Fruit fly (Drosophila melanogaster) whole organism, embryonic: Measurements from ENCODE around the gene ftz.

ENCODE experiments used
- B-H1 ChIP-seq: fragments of 200-800 bp; sonication (Bioruptor generic); IDR thresholded peaks from 3 replicates; pipeline ENCODE4 v1.3.6; 2022; ENCODE audit warnings: missing biosample characterization, missing genetic modification characterization
- CG4820 ChIP-seq: fragments of 200-800 bp; sonication (Bioruptor generic); optimal IDR thresholded peaks from 3 replicates; lab custom pipeline; 2016; ENCODE audit warnings: missing biosample characterization, missing genetic modification characterization
- CkIIα-i1 ChIP-seq: fragments of 200-800 bp; sonication (Bioruptor generic); IDR thresholded peaks from 2 replicates; pipeline ENCODE4 v1.3.6; 2022; ENCODE audit warnings: missing biosample characterization, missing genetic modification characterization
- D ChIP-seq, 2 experiments: fragments of 200-800 bp in 1 of 2; fragments of >200 bp in 1 of 2; sonication (Bioruptor generic) in 1 of 2; optimal IDR thresholded peaks; 2 replicates in 1 of 2; 3 replicates in 1 of 2; lab custom pipeline; 2017; ENCODE audit warnings: mild to moderate bottlenecking in 1 of 2, missing biosample characterization in 1 of 2, missing genetic modification characterization in 1 of 2, missing genetic modification reagents in 1 of 2
- E2f2 ChIP-seq: fragments of 200-800 bp; sonication (Bioruptor generic); IDR thresholded peaks from 2 replicates; pipeline ENCODE4 v1.3.6; 2022; ENCODE audit warnings: missing biosample characterization, missing genetic modification characterization
- Max ChIP-seq: fragments of 200-800 bp; sonication (Bioruptor generic); optimal IDR thresholded peaks from 2 replicates; lab custom pipeline; 2016; ENCODE audit warnings: missing biosample characterization, mild to moderate bottlenecking, missing genetic modification characterization
- chm ChIP-seq: fragments of 200-800 bp; sonication (Bioruptor generic); IDR thresholded peaks from 2 replicates; pipeline ENCODE4 v1.3.6; 2022; ENCODE audit warnings: missing biosample characterization, missing genetic modification characterization
- ind ChIP-seq: fragments of 200-800 bp; sonication (Bioruptor generic); optimal IDR thresholded peaks from 3 replicates; lab custom pipeline; 2016; ENCODE audit warnings: missing biosample characterization, missing genetic modification characterization
- maf-S ChIP-seq: fragments of 200-800 bp; sonication (Bioruptor generic); optimal IDR thresholded peaks from 2 replicates; lab custom pipeline; 2016; ENCODE audit warnings: missing biosample characterization, missing genetic modification characterization
- sd ChIP-seq: fragments of 200-800 bp; sonication (Bioruptor generic); optimal IDR thresholded peaks from 3 replicates; lab custom pipeline; 2018; ENCODE audit warnings: missing biosample characterization, mild to moderate bottlenecking, missing genetic modification characterization, moderate library complexity
- zen ChIP-seq: fragments of 200-800 bp; sonication (Bioruptor generic); optimal IDR thresholded peaks from 3 replicates; lab custom pipeline; 2018; ENCODE audit warnings: missing biosample characterization, mild to moderate bottlenecking, missing genetic modification characterization, moderate library complexity

DNA sequence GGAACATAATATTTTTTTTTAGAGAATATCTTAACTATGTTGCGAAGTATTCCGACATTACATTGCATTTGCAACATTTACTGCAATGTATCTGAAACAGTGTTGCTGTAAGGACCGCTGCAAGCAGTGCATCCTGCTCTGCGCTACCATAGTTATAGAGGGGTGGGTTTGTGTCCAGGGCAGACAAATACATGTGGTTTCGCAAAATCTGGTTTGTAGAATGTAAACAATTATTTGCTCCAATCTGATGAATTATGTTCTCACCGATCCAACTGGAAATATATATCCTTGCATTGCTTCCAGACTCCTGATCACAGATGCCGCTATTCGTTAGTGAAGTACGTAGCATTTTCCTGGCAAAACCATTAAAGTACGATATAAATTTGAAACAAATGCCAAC, 9.8 kb upstream of the ftz start:
- TF ChIP-seq D (optimal IDR thresholded peaks at IDR 0.05; lab: Kevin White, UChicago) (no peak), D (GFP tag; optimal IDR thresholded peaks at IDR 0.05; lab: Kevin White, UChicago) (no peak), sd (tag; lab: Kevin White, UChicago) (no peak), chm (GFP tag; lab: Robert Waterston, UW) (no peak), Max (no peak), zen (peak; percentile 84), CG4820 (no peak), B-H1 (GFP tag; lab: Robert Waterston, UW) (no peak), CkIIα-i1 (no peak), ind (no peak), E2f2 (GFP tag; lab: Robert Waterston, UW) (no peak), maf-S (GFP tag; lab: Kevin White, UChicago) (no peak)
